Worm (Caenorhabditis elegans) whole organism, late embryonic: ENCODE results near the gene nhr-53.

Source experiments
- C08G9.2 ChIP-seq: sonication (generic microtip); optimal IDR thresholded peaks from 2 replicates; lab custom pipeline; 2016; ENCODE audit warnings: mild to moderate bottlenecking, missing genetic modification characterization, moderate library complexity, missing compliant biosample characterization
- F13H6.1 ChIP-seq: sonication (generic microtip); optimal IDR thresholded peaks from 2 replicates; lab custom pipeline; 2016; ENCODE audit warnings: missing genetic modification characterization, missing compliant biosample characterization
- K09A11.1 ChIP-seq: sonication (generic microtip); optimal IDR thresholded peaks from 2 replicates; lab custom pipeline; 2017; ENCODE audit warnings: antibody characterized with exemption, mild to moderate bottlenecking, missing genetic modification characterization, missing compliant biosample characterization; ENCODE audit not compliant: insufficient read depth
- T23F11.4 ChIP-seq: fragments of 200-800 bp; sonication (Bioruptor generic); optimal IDR thresholded peaks from 2 replicates; lab custom pipeline; 2018; ENCODE audit warnings: mild to moderate bottlenecking, missing genetic modification characterization, missing compliant biosample characterization
- ahr-1 ChIP-seq: sonication (generic microtip); optimal IDR thresholded peaks from 2 replicates; lab custom pipeline; 2016; ENCODE audit warnings: missing genetic modification characterization, missing compliant biosample characterization
- ama-1 ChIP-seq: fragments of 150-350 bp; optimal IDR thresholded peaks from 2 replicates; lab custom pipeline; 2014
- ceh-14 ChIP-seq: sonication (generic microtip); optimal IDR thresholded peaks from 2 replicates; lab custom pipeline; 2016; ENCODE audit warnings: missing genotype, missing genetic modification characterization, missing compliant biosample characterization
- ceh-22 ChIP-seq: sonication (generic microtip); optimal IDR thresholded peaks from 2 replicates; lab custom pipeline; 2017; ENCODE audit warnings: missing biosample characterization, missing genetic modification characterization
- ceh-24 ChIP-seq: sonication (generic microtip); optimal IDR thresholded peaks from 2 replicates; lab custom pipeline; 2016; ENCODE audit warnings: mild to moderate bottlenecking, missing genetic modification characterization, missing compliant biosample characterization
- ceh-30 ChIP-seq: fragments of 150-350 bp; optimal IDR thresholded peaks from 2 replicates; lab custom pipeline; 2014; ENCODE audit warnings: missing biosample characterization, missing genetic modification characterization
- ceh-31 ChIP-seq: sonication (generic microtip); optimal IDR thresholded peaks from 2 replicates; lab custom pipeline; 2016; ENCODE audit warnings: missing genetic modification characterization, missing compliant biosample characterization
- ceh-45 ChIP-seq: fragments of 200-800 bp; sonication (Bioruptor generic); IDR thresholded peaks from 2 replicates; pipeline ENCODE4 v1.3.6; 2022; ENCODE audit warnings: missing genetic modification reagents, missing genetic modification characterization, missing compliant biosample characterization
- ceh-48 ChIP-seq: sonication (generic microtip); optimal IDR thresholded peaks from 2 replicates; lab custom pipeline; 2016; ENCODE audit warnings: missing genetic modification characterization, inconsistent platforms, missing compliant biosample characterization
- ceh-6 ChIP-seq: fragments of 200-800 bp; sonication (Bioruptor generic); optimal IDR thresholded peaks from 2 replicates; lab custom pipeline; 2018; ENCODE audit warnings: mild to moderate bottlenecking, missing genetic modification characterization, missing compliant biosample characterization
- dve-1 ChIP-seq: sonication (generic microtip); optimal IDR thresholded peaks from 2 replicates; lab custom pipeline; 2017; ENCODE audit warnings: antibody characterized with exemption, mild to moderate bottlenecking, missing genetic modification characterization, missing compliant biosample characterization
- elt-2 ChIP-seq: sonication (generic microtip); optimal IDR thresholded peaks from 2 replicates; lab custom pipeline; 2016; ENCODE audit warnings: missing genetic modification reagents, missing genetic modification characterization, missing compliant biosample characterization
- elt-4 ChIP-seq: sonication (generic microtip); optimal IDR thresholded peaks from 2 replicates; lab custom pipeline; 2016; ENCODE audit warnings: missing genetic modification characterization, missing compliant biosample characterization
- eyg-1 ChIP-seq: sonication (generic microtip); optimal IDR thresholded peaks from 2 replicates; lab custom pipeline; 2016; ENCODE audit warnings: missing genotype, missing genetic modification characterization, missing compliant biosample characterization
- fax-1 ChIP-seq: sonication (generic microtip); optimal IDR thresholded peaks from 2 replicates; lab custom pipeline; 2016; ENCODE audit warnings: missing genotype, missing genetic modification characterization, missing compliant biosample characterization
- fkh-10 ChIP-seq: fragments of 150-350 bp; optimal IDR thresholded peaks from 2 replicates; lab custom pipeline; 2014; ENCODE audit warnings: missing biosample characterization, missing genetic modification reagents, missing genetic modification characterization
- fkh-6 ChIP-seq: sonication (generic microtip); optimal IDR thresholded peaks from 2 replicates; lab custom pipeline; 2016; ENCODE audit warnings: missing genetic modification characterization, missing compliant biosample characterization
- gmeb-2 ChIP-seq: sonication (generic microtip); optimal IDR thresholded peaks from 2 replicates; lab custom pipeline; 2016; ENCODE audit warnings: missing genetic modification characterization, inconsistent platforms, missing compliant biosample characterization
- hlh-13 ChIP-seq: fragments of 200-800 bp; sonication (Bioruptor generic); optimal IDR thresholded peaks from 2 replicates; lab custom pipeline; 2018; ENCODE audit warnings: mild to moderate bottlenecking, missing genetic modification characterization, missing compliant biosample characterization
- hlh-30 ChIP-seq: sonication (generic microtip); optimal IDR thresholded peaks from 2 replicates; lab custom pipeline; 2017; ENCODE audit warnings: antibody characterized with exemption, missing genetic modification characterization, missing compliant biosample characterization; ENCODE audit not compliant: insufficient read depth
- nfya-1 ChIP-seq: sonication (generic microtip); optimal IDR thresholded peaks from 2 replicates; lab custom pipeline; 2017; ENCODE audit warnings: missing genetic modification characterization, mild to moderate bottlenecking, missing compliant biosample characterization, antibody characterized with exemption, moderate library complexity
- nhr-11 ChIP-seq: fragments of 150-350 bp; optimal IDR thresholded peaks from 2 replicates; lab custom pipeline; 2014; ENCODE audit warnings: missing biosample characterization, missing genetic modification characterization
- nhr-232 ChIP-seq: sonication (generic microtip); optimal IDR thresholded peaks from 2 replicates; lab custom pipeline; 2016; ENCODE audit warnings: missing genetic modification characterization, missing compliant biosample characterization
- odd-2 ChIP-seq: sonication (generic microtip); optimal IDR thresholded peaks from 2 replicates; lab custom pipeline; 2017; ENCODE audit warnings: antibody characterized with exemption, mild to moderate bottlenecking, missing genetic modification characterization, missing compliant biosample characterization
- pax-1 ChIP-seq: fragments of 150-350 bp; optimal IDR thresholded peaks from 2 replicates; lab custom pipeline; 2014; ENCODE audit warnings: missing biosample characterization, missing genetic modification characterization
- pha-2 ChIP-seq: sonication (generic microtip); optimal IDR thresholded peaks from 2 replicates; lab custom pipeline; 2017; ENCODE audit warnings: mild to moderate bottlenecking, missing genetic modification characterization, missing compliant biosample characterization
- pha-4 ChIP-seq: fragments of 150-350 bp; optimal IDR thresholded peaks from 2 replicates; lab custom pipeline; 2018; ENCODE audit warnings: missing biosample characterization, missing genetic modification reagents, missing genetic modification characterization
- pqm-1 ChIP-seq: sonication (generic microtip); optimal IDR thresholded peaks from 2 replicates; lab custom pipeline; 2016; ENCODE audit warnings: missing genetic modification characterization, missing compliant biosample characterization
- ref-2 ChIP-seq: sonication (generic microtip); optimal IDR thresholded peaks from 2 replicates; lab custom pipeline; 2016; ENCODE audit warnings: missing genetic modification characterization, missing compliant biosample characterization
- rnt-1 ChIP-seq: sonication (generic microtip); optimal IDR thresholded peaks from 2 replicates; lab custom pipeline; 2016; ENCODE audit warnings: missing genetic modification characterization, missing compliant biosample characterization
- syd-9 ChIP-seq: sonication (generic microtip); optimal IDR thresholded peaks from 2 replicates; lab custom pipeline; 2016; ENCODE audit warnings: mild to moderate bottlenecking, missing genetic modification characterization, moderate library complexity, missing compliant biosample characterization
- ttx-3 ChIP-seq: sonication (generic microtip); optimal IDR thresholded peaks from 2 replicates; lab custom pipeline; 2016; ENCODE audit warnings: missing genetic modification reagents, missing genetic modification characterization, missing compliant biosample characterization
- unc-3 ChIP-seq, 2 experiments: fragments of 200-800 bp in 1 of 2; sonication (Bioruptor generic) in 1 of 2; sonication (generic microtip) in 1 of 2; conservative IDR thresholded peaks in 1 of 2; optimal IDR thresholded peaks in 1 of 2; 2 replicates each; pipeline versions ENCODE4 v1.3.6 to Lab custom; 2016 to 2022; ENCODE audit warnings: missing compliant biosample characterization in 2 of 2, missing genetic modification characterization in 2 of 2, missing genetic modification reagents in 1 of 2
- unc-42 ChIP-seq: sonication (generic microtip); optimal IDR thresholded peaks from 2 replicates; lab custom pipeline; 2016; ENCODE audit warnings: missing genotype, missing genetic modification characterization, missing compliant biosample characterization

The nhr-53 gene

ce11 chrV:15726610-15727009 is 24.4 kb upstream of the nhr-53 start, which contains the start of the genes irld-57 and sfxn-1.3:
irld-57 (minus strand) TSS chrV:15726710.
sfxn-1.3 (plus strand) TSS chrV:15726841.
- no peak for TF ChIP-seq elt-4
- TF ChIP-seq dve-1 (tag; lab: Kevin White, UChicago): no peak
- TF ChIP-seq pax-1 (tag; lab: Kevin White, UChicago): no peak
- TF ChIP-seq C08G9.2 (tag; lab: Kevin White, UChicago): no peak
- no peak for TF ChIP-seq ceh-30
- TF ChIP-seq, all 69 proteins: peak for 0

ce11 chrV:15721888-15722287 is 19.7 kb upstream of the nhr-53 start, which contains the start of gene srh-140:
srh-140 (plus strand) TSS chrV:15722188.
- TF ChIP-seq ceh-45 (GFP tag; lab: Robert Waterston, UW) (no peak), nfya-1 (tag; lab: Kevin White, UChicago) (no peak), ref-2 (no peak), T23F11.4 (GFP tag; lab: Kevin White, UChicago) (no peak), ceh-30 (no peak), F13H6.1 (tag; lab: Kevin White, UChicago) (no peak), hlh-13 (GFP tag; lab: Kevin White, UChicago) (no peak), ahr-1 (tag; lab: Kevin White, UChicago) (no peak), eyg-1 (tag; lab: Kevin White, UChicago) (no peak), fkh-10 (no peak), ceh-22 (tag; lab: Kevin White, UChicago) (no peak), pha-2 (no peak), fax-1 (tag; lab: Kevin White, UChicago) (no peak), ama-1 (lab: Kevin White, UChicago) (no peak)

- TF ChIP-seq ceh-14 (no peak), syd-9 (tag; lab: Kevin White, UChicago) (no peak), F13H6.1 (tag; lab: Kevin White, UChicago) (no peak), elt-2 (tag; lab: Kevin White, UChicago) (no peak), nhr-11 (tag; lab: Kevin White, UChicago) (no peak), nfya-1 (tag; lab: Kevin White, UChicago) (no peak), K09A11.1 (tag; lab: Kevin White, UChicago) (no peak), eyg-1 (tag; lab: Kevin White, UChicago) (no peak), hlh-30 (tag; lab: Kevin White, UChicago) (no peak), ttx-3 (tag; lab: Kevin White, UChicago) (no peak), gmeb-2 (tag; lab: Kevin White, UChicago) (no peak), ahr-1 (tag; lab: Kevin White, UChicago) (no peak), nhr-232 (tag; lab: Kevin White, UChicago) (no peak)
Observed at ce11 chrV:15721431-15721830, 19.3 kb upstream of the nhr-53 start.

ce11 chrV:15719570-15719969 is 17.4 kb upstream of the nhr-53 start, which contains the start of gene Y6E2A.7:
Y6E2A.7 (plus strand) TSS chrV:15719870.
- TF ChIP-seq rnt-1 (tag; lab: Kevin White, UChicago) (no peak), ceh-31 (no peak), ceh-24 (tag; lab: Kevin White, UChicago) (no peak), nhr-11 (tag; lab: Kevin White, UChicago) (no peak), nfya-1 (tag; lab: Kevin White, UChicago) (no peak), ama-1 (lab: Kevin White, UChicago) (no peak)

ce11 chrV:15718562-15718961 is 16.4 kb upstream of the nhr-53 start, which contains the start of gene Y6E2A.5:
Y6E2A.5 (minus strand) TSS chrV:15718662.
- TF ChIP-seq unc-42: no peak
- no peak for TF ChIP-seq pha-4 (tag; lab: Kevin White, UChicago)
- TF ChIP-seq dve-1 (tag; lab: Kevin White, UChicago): no peak
- TF ChIP-seq ceh-45 (GFP tag; lab: Robert Waterston, UW): no peak
- TF ChIP-seq pqm-1 (tag; lab: Kevin White, UChicago): no peak
- no peak for TF ChIP-seq ceh-6
- TF ChIP-seq ama-1 (lab: Kevin White, UChicago): no peak
- TF ChIP-seq unc-3 (GFP tag; conservative IDR thresholded peaks at IDR 0.05; lab: Robert Waterston, UW): no peak
- TF ChIP-seq unc-3 (tag; optimal IDR thresholded peaks at IDR 0.05; lab: Kevin White, UChicago): no peak
- TF ChIP-seq fkh-6: no peak
- TF ChIP-seq ceh-48 (tag; lab: Kevin White, UChicago): no peak
- TF ChIP-seq odd-2 (tag; lab: Kevin White, UChicago): no peak
